Fruit fly (Drosophila melanogaster): ENCODE measurements around the gene Sec16.

Sec16 gene

dm6 chrX:12592121-12592466 is 3.8 kb upstream of the Sec16 start, which contains the start of gene LIMK1 (continued):
- no peak for TF ChIP-seq CG7928 (GFP tag; optimal IDR thresholded peaks at IDR 0.05)
- TF ChIP-seq Dll (GFP tag; IDR thresholded peaks at IDR 0.05; ENCODE audit: partially characterized antibody) = peak; percentile 76
- TF ChIP-seq fru (optimal IDR thresholded peaks at IDR 0.05) = no peak
- TF ChIP-seq CG1602 (GFP tag; optimal IDR thresholded peaks at IDR 0.05) = no peak
- TF ChIP-seq CG33213 (GFP tag; optimal IDR thresholded peaks at IDR 0.05) = no peak
- TF ChIP-seq Scr (GFP tag; IDR thresholded peaks at IDR 0.05; ENCODE audit: partially characterized antibody) = peak; percentile 73
- TF ChIP-seq Pdp1 (GFP tag; optimal IDR thresholded peaks at IDR 0.05) = peak in 1 of 2 experiments; percentile 22
- TF ChIP-seq Deaf1 (tag; optimal IDR thresholded peaks at IDR 0.05) = no peak
- no peak for TF ChIP-seq mam (GFP tag; optimal IDR thresholded peaks at IDR 0.05)
- TF ChIP-seq Stat92E (GFP tag; optimal IDR thresholded peaks at IDR 0.05) = peak in 1 of 3 experiments; percentile 12
- TF ChIP-seq zen (tag; optimal IDR thresholded peaks at IDR 0.05) = peak; percentile 6
- no peak for TF ChIP-seq CG11723 (GFP tag; optimal IDR thresholded peaks at IDR 0.05)
- TF ChIP-seq CG2889 (GFP tag; IDR thresholded peaks at IDR 0.05) = no peak
- TF ChIP-seq CG30020 (tag; optimal IDR thresholded peaks at IDR 0.05) = peak; percentile 36
- peak; percentile 46 for TF ChIP-seq stwl (tag; optimal IDR thresholded peaks at IDR 0.05)
- no peak for TF ChIP-seq NfI (GFP tag; optimal IDR thresholded peaks at IDR 0.05)
- peak; percentile 28 for TF ChIP-seq CG15514 (GFP tag; optimal IDR thresholded peaks at IDR 0.05)
- TF ChIP-seq nmo (GFP tag; optimal IDR thresholded peaks at IDR 0.05) = peak; percentile 40
- TF ChIP-seq unc-4 (GFP tag; IDR thresholded peaks at IDR 0.05; ENCODE audit: partially characterized antibody) = peak; percentile 73
- TF ChIP-seq Opbp (GFP tag; IDR thresholded peaks at IDR 0.05; ENCODE audit: partially characterized antibody) = peak; percentile 7; the same call in 1 of the 3 replicates
- TF ChIP-seq CG10267 (tag; optimal IDR thresholded peaks at IDR 0.05) = peak; percentile 51
- peak; percentile 28 for TF ChIP-seq Dp (GFP tag; optimal IDR thresholded peaks at IDR 0.05)
- peak; percentile 5 for TF ChIP-seq CG10147 (GFP tag; optimal IDR thresholded peaks at IDR 0.05)
- TF ChIP-seq knrl (GFP tag; IDR thresholded peaks at IDR 0.05; ENCODE audit: partially characterized antibody) = peak; percentile 51
- peak; percentile 66 for TF ChIP-seq CG14710 (tag; optimal IDR thresholded peaks at IDR 0.05)

DNA sequence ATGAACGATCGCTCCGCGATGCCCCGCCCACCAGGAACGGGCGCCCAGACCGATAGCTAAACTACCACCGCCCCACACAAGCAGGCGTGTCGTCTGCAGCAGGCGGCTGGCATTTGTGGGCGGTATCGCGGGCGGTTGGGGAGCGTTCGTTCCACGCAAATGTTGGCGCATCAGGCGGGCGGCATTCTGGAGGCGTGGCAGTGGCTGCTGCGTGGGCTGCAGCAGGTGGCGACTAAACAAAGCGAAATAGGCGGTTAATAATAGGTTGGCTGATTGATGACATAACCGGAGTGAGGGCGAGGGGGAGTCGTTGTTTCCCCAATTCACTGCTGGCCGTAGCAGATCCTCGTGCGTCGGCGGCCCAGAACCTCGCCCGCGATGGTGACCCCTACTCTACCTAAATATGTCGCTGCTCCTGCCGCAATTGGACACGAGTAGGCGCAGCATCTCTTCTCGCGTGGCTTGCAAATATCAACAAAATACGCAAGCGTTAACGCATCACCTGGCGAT is 692 bp upstream of the Sec16 start:
- TF ChIP-seq CG15601 (tag; optimal IDR thresholded peaks at IDR 0.05) (no peak), gro (GFP tag; optimal IDR thresholded peaks at IDR 0.05) (no peak), MESR4 (GFP tag; optimal IDR thresholded peaks at IDR 0.05) (peak; percentile 78), CG42726 (GFP tag; IDR thresholded peaks at IDR 0.05; ENCODE audit: partially characterized antibody) (peak; percentile 24; the same call in 1 of the 2 replicates), CG8765 (GFP tag; IDR thresholded peaks at IDR 0.05) (no peak), MBD-R2 (GFP tag; IDR thresholded peaks at IDR 0.05) (peak; percentile 40), CG2875 (GFP tag; optimal IDR thresholded peaks at IDR 0.05) (no peak), pzg (GFP tag; optimal IDR thresholded peaks at IDR 0.05) (peak; percentile 21), CG3065 (GFP tag; optimal IDR thresholded peaks at IDR 0.05) (peak; percentile 14), phol (tag; optimal IDR thresholded peaks at IDR 0.05) (no peak), CG4617 (GFP tag; optimal IDR thresholded peaks at IDR 0.05; ENCODE audit: borderline replicate concordance) (peak; percentile 26), B-H2 (GFP tag; optimal IDR thresholded peaks at IDR 0.05) (no peak), mirr (GFP tag; optimal IDR thresholded peaks at IDR 0.05) (no peak), Pdp1 (GFP tag; optimal IDR thresholded peaks at IDR 0.05) (peak in 1 of 2 experiments; percentile 98), usp (GFP tag; optimal IDR thresholded peaks at IDR 0.05) (no peak), crol (GFP tag; IDR thresholded peaks at IDR 0.05) (peak; percentile 88), CG4424 (GFP tag; optimal IDR thresholded peaks at IDR 0.05) (no peak), BtbVII (GFP tag; optimal IDR thresholded peaks at IDR 0.05) (no peak), hkb (optimal IDR thresholded peaks at IDR 0.05) (no peak), hkb (GFP tag; IDR thresholded peaks at IDR 0.05) (no peak), klu (GFP tag; IDR thresholded peaks at IDR 0.05) (no peak), schlank (tag; optimal IDR thresholded peaks at IDR 0.05) (no peak), CG10321 (GFP tag; IDR thresholded peaks at IDR 0.05) (no peak), ci (GFP tag; IDR thresholded peaks at IDR 0.05) (0 out of 3 replicates have a peak, but pooled peaks have one; percentile 37), Doc3 (GFP tag; IDR thresholded peaks at IDR 0.05; ENCODE audit: partially characterized antibody) (no peak), Bgb (GFP tag; IDR thresholded peaks at IDR 0.05; ENCODE audit: partially characterized antibody) (peak; percentile 16; the same call in 1 of the 2 replicates)
